Fruit fly (Drosophila melanogaster) whole organism, pupa: Measurements from ENCODE around the gene for.
A peak's percentile ranks its signal among the peaks of the same experiment; 100 is the strongest.

Experiments used
- CG10348 ChIP-seq: fragments of 200-800 bp; sonication (Bioruptor generic); IDR thresholded peaks from 2 replicates; pipeline ENCODE4 v1.3.6; 2022; ENCODE audit warnings: missing biosample characterization, missing genetic modification characterization
- CG12605 ChIP-seq: fragments of 200-800 bp; sonication (Bioruptor generic); IDR thresholded peaks from 2 replicates; pipeline ENCODE4 v1.3.6; 2022; ENCODE audit warnings: missing biosample characterization, missing genetic modification characterization
- CG15710 ChIP-seq: fragments of 200-800 bp; sonication (Bioruptor generic); optimal IDR thresholded peaks from 2 replicates; lab custom pipeline; 2018; ENCODE audit warnings: missing biosample characterization, mild to moderate bottlenecking, missing genetic modification characterization, moderate library complexity
- CG17806 ChIP-seq: fragments of 200-800 bp; sonication (Bioruptor generic); optimal IDR thresholded peaks from 2 replicates; lab custom pipeline; 2018; ENCODE audit warnings: missing biosample characterization, mild to moderate bottlenecking, missing genetic modification characterization, moderate library complexity
- CG4496 ChIP-seq: fragments of 200-800 bp; sonication (Bioruptor generic); IDR thresholded peaks from 3 replicates; pipeline ENCODE4 v1.3.6; 2022; ENCODE audit warnings: missing biosample characterization, missing genetic modification characterization
- CG8301 ChIP-seq: fragments of 200-800 bp; sonication (Bioruptor generic); optimal IDR thresholded peaks from 2 replicates; lab custom pipeline; 2018; ENCODE audit warnings: missing biosample characterization, mild to moderate bottlenecking, missing genetic modification characterization
- D1 ChIP-seq: fragments of 200-800 bp; sonication (Bioruptor generic); optimal IDR thresholded peaks from 2 replicates; lab custom pipeline; 2018; ENCODE audit warnings: missing biosample characterization, mild to moderate bottlenecking, missing genetic modification characterization, moderate library complexity
- EcR ChIP-seq: fragments of 200-800 bp; sonication (Bioruptor generic); optimal IDR thresholded peaks from 3 replicates; lab custom pipeline; 2019; ENCODE audit warnings: missing biosample characterization, missing genetic modification characterization, mild to moderate bottlenecking, moderate library complexity, missing genetic modification reagents
- Pif1B ChIP-seq: fragments of 200-800 bp; sonication (Bioruptor generic); optimal IDR thresholded peaks from 3 replicates; lab custom pipeline; 2016; ENCODE audit warnings: missing biosample characterization, missing genetic modification characterization
- gl ChIP-seq: fragments of 200-800 bp; sonication (Bioruptor generic); optimal IDR thresholded peaks from 2 replicates; lab custom pipeline; 2018; ENCODE audit warnings: missing biosample characterization, mild to moderate bottlenecking, missing genetic modification characterization

- TF ChIP-seq D1 (tag; lab: Kevin White, UChicago), result no peak
- peak; percentile 90 for TF ChIP-seq EcR (GFP tag; lab: Kevin White, UChicago)
- peak; percentile 66 for TF ChIP-seq Pif1B (GFP tag; lab: Kevin White, UChicago)
- peak; percentile 40; the same call in 1 of the 2 replicates for TF ChIP-seq CG12605 (GFP tag; lab: Robert Waterston, UW)
- peak; percentile 8 for TF ChIP-seq gl (tag; lab: Kevin White, UChicago)
- TF ChIP-seq CG4496, result 0 out of 3 replicates have a peak, but pooled peaks have one; percentile 45
- no peak for TF ChIP-seq CG8301 (tag; lab: Kevin White, UChicago)
- no peak for TF ChIP-seq CG10348 (GFP tag; lab: Robert Waterston, UW)
- no peak for TF ChIP-seq CG17806 (tag; lab: Kevin White, UChicago)
- TF ChIP-seq CG15710 (tag; lab: Kevin White, UChicago), result no peak
Measured at dm6 chr2L:3580668-3581172, 76.0 kb downstream of the for start, which contains the start of gene sob.
